Fruit fly (Drosophila melanogaster): ENCODE results near the gene CG5707.

- TF ChIP-seq EcR (GFP tag; optimal IDR thresholded peaks at IDR 0.05) (no peak), pan (optimal IDR thresholded peaks at IDR 0.05) (peak; percentile 86), CG8478 (optimal IDR thresholded peaks at IDR 0.05) (no peak)
These were observed 40.2 kb downstream of the CG5707 start, which contains the start of gene zormin for dm6 chr3L:2151588-2152372.
